Worm (Caenorhabditis elegans): ENCODE measurements around the gene hyl-1.

Gene hyl-1

ce11 chrIV:8528345-8528744, 10.6 kb upstream of the hyl-1 start (continued):
- TF ChIP-seq nhr-71 (tag; optimal IDR thresholded peaks at IDR 0.05): peak; percentile 55
- TF ChIP-seq snu-23 (GFP tag; optimal IDR thresholded peaks at IDR 0.05): peak; percentile 11
- TF ChIP-seq ceh-90 (tag; optimal IDR thresholded peaks at IDR 0.05): no peak
- TF ChIP-seq nhr-11 (tag; optimal IDR thresholded peaks at IDR 0.05): no peak
- no peak for TF ChIP-seq sptf-1 (tag; optimal IDR thresholded peaks at IDR 0.05)
- TF ChIP-seq egl-27 (tag; optimal IDR thresholded peaks at IDR 0.05): no peak
- TF ChIP-seq nhr-20 (tag; optimal IDR thresholded peaks at IDR 0.05): peak; percentile 72
- TF ChIP-seq nhr-19 (GFP tag; conservative IDR thresholded peaks at IDR 0.05): peak; percentile 63
- TF ChIP-seq zip-4 (GFP tag; optimal IDR thresholded peaks at IDR 0.05): no peak
- no peak for TF ChIP-seq ceh-63 (GFP tag; optimal IDR thresholded peaks at IDR 0.05)
- peak; percentile 39; the same call in 1 of the 2 replicates for TF ChIP-seq grh-1 (GFP tag; IDR thresholded peaks at IDR 0.05)
- TF ChIP-seq zag-1 (tag; optimal IDR thresholded peaks at IDR 0.05): no peak
- no peak for TF ChIP-seq sox-4 (tag; optimal IDR thresholded peaks at IDR 0.05)
- no peak for TF ChIP-seq unc-98 (GFP tag; IDR thresholded peaks at IDR 0.05)
- TF ChIP-seq nhr-76 (tag; optimal IDR thresholded peaks at IDR 0.05): no peak
- no peak for TF ChIP-seq unc-86 (tag; optimal IDR thresholded peaks at IDR 0.05)
- no peak for TF ChIP-seq ceh-8 (GFP tag; optimal IDR thresholded peaks at IDR 0.05)
- no peak for TF ChIP-seq lin-13 (GFP tag; optimal IDR thresholded peaks at IDR 0.05)
- no peak for TF ChIP-seq ces-1 (GFP tag; optimal IDR thresholded peaks at IDR 0.05)
- no peak for TF ChIP-seq mef-2 (tag; optimal IDR thresholded peaks at IDR 0.05)
- peak; percentile 75 for TF ChIP-seq blmp-1 (tag; optimal IDR thresholded peaks at IDR 0.05)

ce11 chrIV:8529039-8529438, 9.9 kb upstream of the hyl-1 start:
- peak; percentile 72 for TF ChIP-seq tbx-2 (tag; optimal IDR thresholded peaks at IDR 0.05)
- TF ChIP-seq nhr-85 (tag): peak; percentile 99
- TF ChIP-seq lin-14 (GFP tag; optimal IDR thresholded peaks at IDR 0.05): peak; percentile 82
- TF ChIP-seq ceh-88 (GFP tag; IDR thresholded peaks at IDR 0.05): no peak
- TF ChIP-seq rnt-1 (tag; optimal IDR thresholded peaks at IDR 0.05): no peak
- no peak for TF ChIP-seq nhr-11 (tag; optimal IDR thresholded peaks at IDR 0.05)
- peak; percentile 69 for TF ChIP-seq irx-1 (tag; optimal IDR thresholded peaks at IDR 0.05)
- peak; percentile 69 for TF ChIP-seq nhr-47 (tag; optimal IDR thresholded peaks at IDR 0.05)
- TF ChIP-seq nhr-77 (tag; optimal IDR thresholded peaks at IDR 0.05): no peak
- TF ChIP-seq skn-1 (tag; optimal IDR thresholded peaks at IDR 0.05): no peak
- peak; percentile 92 for TF ChIP-seq blmp-1 (tag; optimal IDR thresholded peaks at IDR 0.05)
- TF ChIP-seq vab-15 (tag; optimal IDR thresholded peaks at IDR 0.05): no peak
- TF ChIP-seq efl-1 (optimal IDR thresholded peaks at IDR 0.05): peak in 1 of 2 experiments; percentile 27
- peak in 1 of 2 experiments; percentile 94 for TF ChIP-seq efl-1 (GFP tag; optimal IDR thresholded peaks at IDR 0.05 in 1 of 2)
- TF ChIP-seq lin-13 (GFP tag; optimal IDR thresholded peaks at IDR 0.05): peak; percentile 26
- no peak for TF ChIP-seq dsc-1 (tag; optimal IDR thresholded peaks at IDR 0.05)
- no peak for TF ChIP-seq lin-39 (tag; optimal IDR thresholded peaks at IDR 0.05)
- TF ChIP-seq isw-1 (GFP tag; IDR thresholded peaks at IDR 0.05): no peak
- TF ChIP-seq nhr-237 (tag; optimal IDR thresholded peaks at IDR 0.05): no peak
- TF ChIP-seq aha-1 (tag; optimal IDR thresholded peaks at IDR 0.05): peak; percentile 3
- no peak for TF ChIP-seq zag-1 (tag; optimal IDR thresholded peaks at IDR 0.05)
- TF ChIP-seq lsy-2 (tag; optimal IDR thresholded peaks at IDR 0.05): peak; percentile 40 to 74
- TF ChIP-seq ceh-82 (tag; optimal IDR thresholded peaks at IDR 0.05): no peak
- TF ChIP-seq grh-1 (GFP tag; IDR thresholded peaks at IDR 0.05): peak; percentile 95
- TF ChIP-seq lin-35 (GFP tag; optimal IDR thresholded peaks at IDR 0.05): peak in 1 of 2 experiments; percentile 72
- no peak for TF ChIP-seq sox-4 (tag; optimal IDR thresholded peaks at IDR 0.05)
- no peak for TF ChIP-seq nhr-84 (tag; optimal IDR thresholded peaks at IDR 0.05)
- peak; percentile 84 for TF ChIP-seq nhr-19 (GFP tag; conservative IDR thresholded peaks at IDR 0.05)
- TF ChIP-seq jun-1 (tag; optimal IDR thresholded peaks at IDR 0.05): peak; percentile 22
- peak; percentile 84 for TF ChIP-seq nhr-90 (tag; optimal IDR thresholded peaks at IDR 0.05; ENCODE audit: poor library complexity)
- TF ChIP-seq hpl-2 (GFP tag; optimal IDR thresholded peaks at IDR 0.05): no peak
- peak; percentile 6 for TF ChIP-seq lir-3 (tag; optimal IDR thresholded peaks at IDR 0.05; ENCODE audit: poor library complexity)
- TF ChIP-seq hlh-4 (tag; optimal IDR thresholded peaks at IDR 0.05): no peak
- peak; percentile 77 for TF ChIP-seq mep-1 (tag; optimal IDR thresholded peaks at IDR 0.05)
- TF ChIP-seq ceh-90 (tag; optimal IDR thresholded peaks at IDR 0.05): no peak
- TF ChIP-seq ama-1 (optimal IDR thresholded peaks at IDR 0.05): no peak
- peak in 5 of 6 experiments; percentile 25 to 99 (median 70) for TF ChIP-seq elt-3 (tag; optimal IDR thresholded peaks at IDR 0.05)
- TF ChIP-seq ceh-8 (GFP tag; optimal IDR thresholded peaks at IDR 0.05): no peak
- TF ChIP-seq nhr-71 (tag; optimal IDR thresholded peaks at IDR 0.05): peak; percentile 92
- TF ChIP-seq mdl-1 (tag; optimal IDR thresholded peaks at IDR 0.05): peak in 1 of 2 experiments; percentile 76
- peak; percentile 47 for TF ChIP-seq C16A3.4 (tag; optimal IDR thresholded peaks at IDR 0.05)
